Worm (Caenorhabditis elegans) whole organism, L2 larva: ENCODE data around the gene B0244.5.

Experiments
- ama-1 ChIP-seq: fragments of 150-350 bp; optimal IDR thresholded peaks from 2 replicates; lab custom pipeline; 2018; ENCODE audit warnings: inconsistent platforms
- blmp-1 ChIP-seq: sonication (generic microtip); optimal IDR thresholded peaks from 2 replicates; lab custom pipeline; 2017; ENCODE audit warnings: missing genetic modification characterization, mild to moderate bottlenecking, missing compliant biosample characterization, antibody characterized with exemption, moderate library complexity; ENCODE audit not compliant: insufficient read depth
- egl-27 ChIP-seq: sonication (generic microtip); optimal IDR thresholded peaks from 3 replicates; lab custom pipeline; 2017; ENCODE audit warnings: missing biosample characterization, missing genetic modification reagents, missing genetic modification characterization
- fos-1 ChIP-seq: fragments of 150-350 bp; optimal IDR thresholded peaks from 2 replicates; lab custom pipeline; 2014; ENCODE audit warnings: missing biosample characterization, missing genetic modification characterization
- lin-11 ChIP-seq: fragments of 150-350 bp; sonication (generic microtip); optimal IDR thresholded peaks from 2 replicates; lab custom pipeline; 2014; ENCODE audit warnings: missing biosample characterization, missing genetic modification characterization, inconsistent platforms, mixed read lengths
- nhr-11 ChIP-seq: fragments of 150-350 bp; optimal IDR thresholded peaks from 2 replicates; lab custom pipeline; 2014; ENCODE audit warnings: missing biosample characterization, missing genetic modification characterization
- nhr-12 ChIP-seq: fragments of 150-350 bp; optimal IDR thresholded peaks from 2 replicates; lab custom pipeline; 2014; ENCODE audit warnings: missing biosample characterization, missing genetic modification characterization
- zag-1 ChIP-seq: fragments of 150-350 bp; optimal IDR thresholded peaks from 2 replicates; lab custom pipeline; 2014; ENCODE audit warnings: missing biosample characterization, missing genetic modification characterization

DNA sequence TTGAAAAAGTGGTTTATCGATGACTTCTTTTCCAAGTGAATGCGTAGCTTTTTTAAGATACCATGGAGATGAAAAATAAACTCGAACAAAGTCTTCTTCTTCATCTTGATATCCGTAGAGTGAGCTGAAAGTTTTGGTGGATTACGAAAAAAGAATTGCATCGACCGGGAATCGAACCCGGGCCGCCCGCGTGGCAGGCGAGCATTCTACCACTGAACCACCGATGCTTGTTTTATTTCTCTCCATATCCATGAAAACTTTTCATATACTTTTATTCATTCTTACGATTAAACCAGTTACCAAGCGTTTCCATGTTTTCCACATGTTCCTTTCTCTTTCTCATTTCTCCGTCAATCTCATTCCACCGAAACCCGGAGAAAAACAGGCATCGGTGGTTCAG, 37.4 kb downstream of the B0244.5 start:
- TF ChIP-seq lin-11 (tag; lab: Kevin White, UChicago) (no peak), egl-27 (tag; lab: Kevin White, UChicago) (no peak), ama-1 (lab: Kevin White, UChicago) (no peak), fos-1 (no peak), nhr-11 (tag; lab: Kevin White, UChicago) (no peak), blmp-1 (tag; lab: Kevin White, UChicago) (no peak), zag-1 (no peak), nhr-12 (no peak)
